Worm (Caenorhabditis elegans): ENCODE results near the gene moc-2.
A peak's percentile ranks its signal among the peaks of the same experiment; 100 is the strongest.

The moc-2 gene

DNA sequence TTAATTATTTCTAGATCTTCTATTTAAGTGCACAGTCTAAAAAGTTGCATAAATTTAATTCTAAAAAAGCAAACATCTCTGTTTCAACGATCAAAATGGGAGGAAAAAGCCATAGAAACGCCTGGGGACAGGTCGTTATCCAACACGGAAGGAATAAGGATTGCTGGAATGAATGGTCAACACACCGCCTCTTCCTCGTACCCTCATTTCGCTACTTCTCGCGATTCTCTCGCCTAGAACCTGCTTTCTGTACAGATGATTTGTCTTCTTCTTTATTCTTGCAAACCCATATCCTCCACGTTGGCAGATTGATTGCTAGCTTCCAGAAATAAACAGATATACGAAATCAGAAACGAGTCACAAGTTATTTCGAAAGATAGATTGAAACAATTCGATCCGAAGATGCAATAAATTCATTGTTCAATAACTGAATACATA, 10.9 kb upstream of the moc-2 start, which contains the start of gene dpy-11 (continued):
- no peak for TF ChIP-seq lir-3 (tag; optimal IDR thresholded peaks at IDR 0.05)
- no peak for TF ChIP-seq F26F4.8 (GFP tag; conservative IDR thresholded peaks at IDR 0.05)
- TF ChIP-seq spr-1 (tag; optimal IDR thresholded peaks at IDR 0.05), result peak; percentile 53
- no peak for TF ChIP-seq F10B5.3 (tag; optimal IDR thresholded peaks at IDR 0.05)
- TF ChIP-seq ctbp-1 (GFP tag; IDR thresholded peaks at IDR 0.05), result 0 out of 2 replicates have a peak, but pooled peaks have one; percentile 36
- no peak for TF ChIP-seq nhr-237 (tag; optimal IDR thresholded peaks at IDR 0.05)
- TF ChIP-seq nhr-11 (tag; optimal IDR thresholded peaks at IDR 0.05), result no peak
- TF ChIP-seq lin-39 (tag; optimal IDR thresholded peaks at IDR 0.05), result no peak
- TF ChIP-seq dmd-8 (GFP tag; IDR thresholded peaks at IDR 0.05), result no peak
- 0 out of 2 replicates have a peak, but pooled peaks have one; percentile 8 for TF ChIP-seq php-3 (GFP tag; IDR thresholded peaks at IDR 0.05)
- TF ChIP-seq daf-12 (tag; optimal IDR thresholded peaks at IDR 0.05), result no peak
- TF ChIP-seq lin-38 (GFP tag; IDR thresholded peaks at IDR 0.05), result peak; percentile 53
- TF ChIP-seq hif-1 (tag; optimal IDR thresholded peaks at IDR 0.05), result peak in 1 of 2 experiments; percentile 20
- no peak for TF ChIP-seq unc-62 (GFP tag; optimal IDR thresholded peaks at IDR 0.05 in 1 of 2)
- TF ChIP-seq unc-62 (tag; optimal IDR thresholded peaks at IDR 0.05), result no peak
- no peak for TF ChIP-seq madf-5 (GFP tag; IDR thresholded peaks at IDR 0.05)
- peak; percentile 59; the same call in 1 of the 2 replicates for TF ChIP-seq madf-9 (GFP tag; conservative IDR thresholded peaks at IDR 0.05)
- TF ChIP-seq nhr-6 (tag; optimal IDR thresholded peaks at IDR 0.05), result peak; percentile 57
- TF ChIP-seq unc-130 (GFP tag; optimal IDR thresholded peaks at IDR 0.05), result no peak
- TF ChIP-seq snpc-4 (tag; optimal IDR thresholded peaks at IDR 0.05), result no peak
- no peak for TF ChIP-seq cey-2 (tag; optimal IDR thresholded peaks at IDR 0.05; ENCODE audit: borderline replicate concordance, insufficient read depth)
- TF ChIP-seq Y48G9A.11 (GFP tag; IDR thresholded peaks at IDR 0.05), result peak; percentile 36; the same call in 1 of the 2 replicates
- peak; percentile 90 for TF ChIP-seq sdz-12 (GFP tag; optimal IDR thresholded peaks at IDR 0.05)
- TF ChIP-seq aha-1 (tag), result peak; percentile 98
- no peak for TF ChIP-seq ces-1 (GFP tag; optimal IDR thresholded peaks at IDR 0.05)
- TF ChIP-seq ztf-7 (tag; optimal IDR thresholded peaks at IDR 0.05), result no peak
- TF ChIP-seq Y105C5A.15 (GFP tag; IDR thresholded peaks at IDR 0.05), result 0 out of 2 replicates have a peak, but pooled peaks have one; percentile 46
- peak; percentile 45 for TF ChIP-seq hmg-1.1 (GFP tag; IDR thresholded peaks at IDR 0.05)
- TF ChIP-seq unc-39 (tag; optimal IDR thresholded peaks at IDR 0.05), result no peak
- TF ChIP-seq nhr-102 (tag; optimal IDR thresholded peaks at IDR 0.05), result peak; percentile 29
- TF ChIP-seq duxl-1 (tag; optimal IDR thresholded peaks at IDR 0.05; ENCODE audit: poor library complexity), result peak; percentile 71
- 0 out of 2 replicates have a peak, but pooled peaks have one; percentile 7 for TF ChIP-seq mxl-2 (GFP tag; conservative IDR thresholded peaks at IDR 0.05)
- TF ChIP-seq nhr-10 (tag; optimal IDR thresholded peaks at IDR 0.05), result no peak
- TF ChIP-seq set-16 (GFP tag; IDR thresholded peaks at IDR 0.05), result no peak
- TF ChIP-seq skn-1 (tag; optimal IDR thresholded peaks at IDR 0.05), result no peak
- peak; percentile 79 for TF ChIP-seq hlh-11 (tag; optimal IDR thresholded peaks at IDR 0.05)
- TF ChIP-seq attf-4 (tag; optimal IDR thresholded peaks at IDR 0.05), result no peak
- TF ChIP-seq dpl-1 (GFP tag; optimal IDR thresholded peaks at IDR 0.05), result no peak
- TF ChIP-seq lsy-2 (tag; optimal IDR thresholded peaks at IDR 0.05), result peak; percentile 49 to 58
- TF ChIP-seq vab-7 (GFP tag; IDR thresholded peaks at IDR 0.05), result no peak
- peak; percentile 93 for TF ChIP-seq zfp-3 (GFP tag; conservative IDR thresholded peaks at IDR 0.05)
- no peak for TF ChIP-seq ZK546.5 (tag; optimal IDR thresholded peaks at IDR 0.05)
- peak; percentile 81 for TF ChIP-seq T26A8.4 (GFP tag; IDR thresholded peaks at IDR 0.05)
- TF ChIP-seq D1046.2 (GFP tag; IDR thresholded peaks at IDR 0.05), result no peak
- peak; percentile 98 for TF ChIP-seq ama-1 (optimal IDR thresholded peaks at IDR 0.05)
- TF ChIP-seq lin-13 (GFP tag; optimal IDR thresholded peaks at IDR 0.05), result peak; percentile 49
- no peak for TF ChIP-seq pqm-1 (tag; optimal IDR thresholded peaks at IDR 0.05)
- TF ChIP-seq F49E8.2 (tag; optimal IDR thresholded peaks at IDR 0.05; ENCODE audit: borderline replicate concordance), result no peak
- no peak for TF ChIP-seq egl-43 (GFP tag; IDR thresholded peaks at IDR 0.05)
- TF ChIP-seq mep-1 (tag; optimal IDR thresholded peaks at IDR 0.05), result peak; percentile 81
- no peak for TF ChIP-seq hlh-30 (tag; optimal IDR thresholded peaks at IDR 0.05; ENCODE audit: insufficient read depth)
- 0 out of 2 replicates have a peak, but pooled peaks have one; percentile 48 for TF ChIP-seq tra-1 (GFP tag; IDR thresholded peaks at IDR 0.05)

Data from whole organism, L4 larva.